Worm (Caenorhabditis elegans) whole organism, mixed stage, embryonic: ENCODE data around the gene ZK1307.2.

Source experiments
- ces-1 ChIP-seq: fragments of 150-350 bp; optimal IDR thresholded peaks from 2 replicates; lab custom pipeline; 2014; ENCODE audit warnings: missing biosample characterization, missing genetic modification reagents, missing genetic modification characterization
- mep-1 ChIP-seq: fragments of 150-350 bp; optimal IDR thresholded peaks from 2 replicates; lab custom pipeline; 2017; ENCODE audit warnings: missing biosample characterization, missing genetic modification reagents, missing genetic modification characterization, inconsistent platforms
- unc-62 ChIP-seq: fragments of 150-350 bp; optimal IDR thresholded peaks from 2 replicates; lab custom pipeline; 2014; ENCODE audit warnings: missing biosample characterization, missing genetic modification reagents, missing genetic modification characterization
- ztf-11 ChIP-seq: fragments of 150-350 bp; optimal IDR thresholded peaks from 2 replicates; lab custom pipeline; 2014; ENCODE audit warnings: missing biosample characterization, missing genetic modification characterization

DNA sequence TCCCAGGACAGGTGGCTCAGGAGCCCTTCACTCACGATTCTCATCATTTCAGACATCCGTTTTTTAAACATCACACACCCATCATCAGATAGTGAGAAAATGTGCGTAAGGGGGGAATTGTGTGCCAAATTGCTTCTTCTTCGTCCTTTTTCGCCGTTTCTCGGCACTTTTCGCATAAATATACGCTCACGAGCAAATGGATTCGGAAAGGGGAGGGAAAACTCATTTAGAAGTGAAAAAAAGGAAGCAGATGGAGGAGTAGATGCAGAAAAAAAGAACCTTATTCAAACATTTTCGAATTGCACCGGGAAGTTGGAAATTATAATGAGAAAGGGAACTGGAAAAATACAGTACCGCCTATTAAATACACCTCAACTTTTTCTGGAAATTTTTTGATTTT is 28.3 kb upstream of the ZK1307.2 start:
- TF ChIP-seq unc-62 (no peak), ztf-11 (tag; lab: Kevin White, UChicago) (no peak), mep-1 (tag; lab: Kevin White, UChicago) (no peak), ces-1 (peak; percentile 1)
